Worm (Caenorhabditis elegans) whole organism, L1 larva: ENCODE measurements around the gene prk-1.

ENCODE experiments used
- C04F5.9 ChIP-seq: sonication (generic microtip); optimal IDR thresholded peaks from 2 replicates; lab custom pipeline; 2016; ENCODE audit warnings: missing genetic modification characterization, missing compliant biosample characterization
- aha-1 ChIP-seq: fragments of 150-350 bp; optimal IDR thresholded peaks from 2 replicates; lab custom pipeline; 2014; ENCODE audit warnings: missing biosample characterization, missing genetic modification characterization
- aly-2 ChIP-seq: fragments of 150-350 bp; optimal IDR thresholded peaks from 2 replicates; lab custom pipeline; 2014; ENCODE audit warnings: missing biosample characterization, missing genetic modification characterization
- ceh-63 ChIP-seq: fragments of 200-800 bp; sonication (Bioruptor generic); optimal IDR thresholded peaks from 2 replicates; lab custom pipeline; 2018; ENCODE audit warnings: mild to moderate bottlenecking, missing genetic modification characterization, missing compliant biosample characterization
- ceh-8 ChIP-seq: fragments of 200-800 bp; sonication (Bioruptor generic); optimal IDR thresholded peaks from 2 replicates; lab custom pipeline; 2018; ENCODE audit warnings: mild to moderate bottlenecking, missing genetic modification characterization, moderate library complexity, missing compliant biosample characterization
- ceh-82 ChIP-seq, 3 experiments: fragments of 150-350 bp in 1 of 3; sonication (generic microtip) in 2 of 3; optimal IDR thresholded peaks; 2 replicates each; lab custom pipeline; 2014 to 2017; ENCODE audit warnings: missing biosample characterization in 3 of 3, missing genetic modification characterization in 3 of 3
- ceh-88 ChIP-seq: fragments of 200-800 bp; sonication (Bioruptor generic); IDR thresholded peaks from 2 replicates; pipeline ENCODE4 v1.3.6; 2022; ENCODE audit warnings: missing genetic modification characterization, missing compliant biosample characterization
- ces-1 ChIP-seq: fragments of 150-350 bp; optimal IDR thresholded peaks from 2 replicates; lab custom pipeline; 2014; ENCODE audit warnings: missing biosample characterization, missing genetic modification reagents, missing genetic modification characterization
- dpl-1 ChIP-seq, 3 experiments: fragments of 150-350 bp in 2 of 3; sonication (generic microtip) in 1 of 3; optimal IDR thresholded peaks; 2 replicates each; lab custom pipeline; 2014 to 2017; ENCODE audit warnings: missing biosample characterization in 3 of 3, missing genetic modification characterization in 3 of 3, missing genetic modification reagents in 3 of 3
- dsc-1 ChIP-seq: sonication (generic microtip); optimal IDR thresholded peaks from 2 replicates; lab custom pipeline; 2016; ENCODE audit warnings: mild to moderate bottlenecking, missing genetic modification characterization, missing compliant biosample characterization
- efl-1 ChIP-seq, 4 experiments: fragments of 150-350 bp; optimal IDR thresholded peaks in 3 of 4; peaks in 1 of 4; 1 replicate in 1 of 4; 2 replicates in 3 of 4; lab custom pipeline; 2014; ENCODE audit warnings: missing biosample characterization in 2 of 4, missing genetic modification characterization in 2 of 4, missing genetic modification reagents in 2 of 4
- egl-13 ChIP-seq: sonication (generic microtip); optimal IDR thresholded peaks from 2 replicates; lab custom pipeline; 2016; ENCODE audit warnings: missing genotype, missing genetic modification reagents, missing genetic modification characterization, missing compliant biosample characterization
- elt-2 ChIP-seq: sonication (generic microtip); optimal IDR thresholded peaks from 2 replicates; lab custom pipeline; 2016; ENCODE audit warnings: missing genetic modification characterization, mild to moderate bottlenecking, inconsistent platforms, missing compliant biosample characterization, missing genetic modification reagents
- elt-3 ChIP-seq, 6 experiments: fragments of 150-350 bp in 1 of 6; sonication (generic microtip); optimal IDR thresholded peaks; 2 replicates each; lab custom pipeline; 2017 to 2018; ENCODE audit warnings: missing biosample characterization in 6 of 6, missing genetic modification characterization in 6 of 6, inconsistent platforms in 1 of 6
- ets-5 ChIP-seq: fragments of 200-800 bp; sonication (Bioruptor generic); IDR thresholded peaks from 2 replicates; pipeline ENCODE4 v1.3.6; 2022; ENCODE audit warnings: missing genetic modification characterization, missing compliant biosample characterization
- fos-1 ChIP-seq: fragments of 150-350 bp; optimal IDR thresholded peaks from 2 replicates; lab custom pipeline; 2014; ENCODE audit warnings: missing biosample characterization, missing genetic modification characterization
- grh-1 ChIP-seq: fragments of 200-800 bp; sonication (Bioruptor generic); IDR thresholded peaks from 2 replicates; pipeline ENCODE4 v1.3.6; 2022; ENCODE audit warnings: missing genetic modification reagents, missing genetic modification characterization, missing compliant biosample characterization
- hlh-17 ChIP-seq: fragments of 200-800 bp; sonication (Bioruptor generic); optimal IDR thresholded peaks from 2 replicates; lab custom pipeline; 2018; ENCODE audit warnings: missing genetic modification characterization, mild to moderate bottlenecking, missing compliant biosample characterization, moderate library complexity, borderline replicate concordance
- hpl-2 ChIP-seq: fragments of 150-350 bp; optimal IDR thresholded peaks from 2 replicates; lab custom pipeline; 2014; ENCODE audit warnings: missing biosample characterization, missing genetic modification reagents, missing genetic modification characterization
- irx-1 ChIP-seq: sonication (generic microtip); optimal IDR thresholded peaks from 2 replicates; lab custom pipeline; 2016; ENCODE audit warnings: missing genetic modification characterization, missing compliant biosample characterization
- isw-1 ChIP-seq: fragments of 200-800 bp; sonication (Bioruptor generic); IDR thresholded peaks from 2 replicates; pipeline ENCODE4 v1.3.6; 2022; ENCODE audit warnings: missing genetic modification characterization, missing compliant biosample characterization
- jun-1 ChIP-seq: fragments of 150-350 bp; optimal IDR thresholded peaks from 2 replicates; lab custom pipeline; 2014; ENCODE audit warnings: missing biosample characterization, missing genetic modification reagents, missing genetic modification characterization
- lin-14 ChIP-seq: fragments of 200-800 bp; sonication (Bioruptor generic); optimal IDR thresholded peaks from 2 replicates; lab custom pipeline; 2018; ENCODE audit warnings: mild to moderate bottlenecking, missing genetic modification characterization, moderate library complexity, missing compliant biosample characterization
- lin-15B ChIP-seq: fragments of 150-350 bp; sonication (generic microtip); optimal IDR thresholded peaks from 3 replicates; lab custom pipeline; 2014; ENCODE audit warnings: missing biosample characterization, missing genetic modification characterization
- lin-35 ChIP-seq, 2 experiments: fragments of 150-350 bp; optimal IDR thresholded peaks; 2 replicates each; lab custom pipeline; 2014; ENCODE audit warnings: missing biosample characterization in 2 of 2, missing genetic modification characterization in 2 of 2, missing genetic modification reagents in 2 of 2
- lsy-2 ChIP-seq, 2 experiments: fragments of 150-350 bp; optimal IDR thresholded peaks; 2 replicates each; lab custom pipeline; 2014; ENCODE audit warnings: missing biosample characterization in 2 of 2, missing genetic modification characterization in 2 of 2
- nhr-12 ChIP-seq: sonication (generic microtip); optimal IDR thresholded peaks from 2 replicates; lab custom pipeline; 2017; ENCODE audit warnings: missing biosample characterization, missing genetic modification characterization
- nhr-19 ChIP-seq: fragments of 200-800 bp; sonication (Bioruptor generic); conservative IDR thresholded peaks from 2 replicates; pipeline ENCODE4 v1.3.6; 2022; ENCODE audit warnings: missing genetic modification characterization, missing compliant biosample characterization
- nhr-20 ChIP-seq: sonication (generic microtip); optimal IDR thresholded peaks from 2 replicates; lab custom pipeline; 2016; ENCODE audit warnings: mild to moderate bottlenecking, missing genetic modification characterization, missing compliant biosample characterization
- nhr-71 ChIP-seq: sonication (generic microtip); optimal IDR thresholded peaks from 2 replicates; lab custom pipeline; 2016; ENCODE audit warnings: mild to moderate bottlenecking, missing genetic modification characterization, moderate library complexity, missing compliant biosample characterization
- nhr-76 ChIP-seq: sonication (generic microtip); optimal IDR thresholded peaks from 2 replicates; lab custom pipeline; 2017; ENCODE audit warnings: missing biosample characterization, missing genetic modification characterization
- nhr-77 ChIP-seq: fragments of 150-350 bp; optimal IDR thresholded peaks from 2 replicates; lab custom pipeline; 2014; ENCODE audit warnings: missing biosample characterization, missing genetic modification characterization
- nhr-84 ChIP-seq: sonication (generic microtip); optimal IDR thresholded peaks from 2 replicates; lab custom pipeline; 2017; ENCODE audit warnings: missing biosample characterization, missing genetic modification characterization
- sup-37 ChIP-seq: fragments of 200-800 bp; sonication (Bioruptor generic); optimal IDR thresholded peaks from 2 replicates; lab custom pipeline; 2018; ENCODE audit warnings: mild to moderate bottlenecking, missing genetic modification characterization, missing compliant biosample characterization
- swsn-7 ChIP-seq: sonication (generic microtip); optimal IDR thresholded peaks from 2 replicates; lab custom pipeline; 2016; ENCODE audit warnings: missing genetic modification characterization, missing compliant biosample characterization
- tbx-2 ChIP-seq: sonication (generic microtip); optimal IDR thresholded peaks from 2 replicates; lab custom pipeline; 2016; ENCODE audit warnings: missing genetic modification characterization, missing compliant biosample characterization
- tlp-1 ChIP-seq: fragments of 150-350 bp; optimal IDR thresholded peaks from 2 replicates; lab custom pipeline; 2014; ENCODE audit warnings: missing biosample characterization, missing genetic modification characterization
- unc-130 ChIP-seq: fragments of 150-350 bp; optimal IDR thresholded peaks from 2 replicates; lab custom pipeline; 2017; ENCODE audit warnings: missing biosample characterization, missing genetic modification characterization, inconsistent platforms
- unc-30 ChIP-seq: sonication (generic microtip); optimal IDR thresholded peaks from 2 replicates; lab custom pipeline; 2017; ENCODE audit warnings: missing biosample characterization, missing genetic modification characterization
- unc-86 ChIP-seq: sonication (generic microtip); optimal IDR thresholded peaks from 2 replicates; lab custom pipeline; 2016; ENCODE audit warnings: missing genetic modification characterization, missing compliant biosample characterization
- vab-15 ChIP-seq: sonication (generic microtip); optimal IDR thresholded peaks from 2 replicates; lab custom pipeline; 2017; ENCODE audit warnings: missing genotype, mild to moderate bottlenecking, missing genetic modification characterization, missing compliant biosample characterization

Gene prk-1

DNA sequence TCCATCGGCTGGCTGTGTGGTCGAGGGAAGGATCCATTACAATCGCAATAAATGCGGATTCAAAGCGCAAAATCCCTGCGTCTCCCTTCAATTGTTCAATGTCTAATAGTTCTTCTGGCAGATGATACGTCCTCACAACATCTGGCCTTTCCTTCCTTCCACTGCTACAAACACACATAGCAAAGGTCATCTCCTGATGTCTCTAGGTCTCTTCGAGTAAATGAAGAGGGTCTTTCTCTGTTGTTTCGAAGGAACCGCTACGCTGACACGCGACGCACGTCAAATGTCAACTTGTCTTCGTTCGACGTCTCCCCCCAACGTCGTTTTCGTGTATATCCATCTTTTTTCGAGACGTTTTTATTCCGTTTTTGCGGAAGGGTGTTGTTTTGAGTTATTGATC, 11.1 kb upstream of the prk-1 start (continued):
- TF ChIP-seq efl-1 (optimal IDR thresholded peaks at IDR 0.05; lab: Kevin White, UChicago) (peak; percentile 48 to 62), efl-1 (GFP tag; optimal IDR thresholded peaks at IDR 0.05 in 1 of 2; lab: Kevin White, UChicago) (peak; percentile 40 to 82), nhr-76 (tag; lab: Kevin White, UChicago) (no peak), swsn-7 (tag; lab: Kevin White, UChicago) (peak; percentile 60), nhr-71 (tag; lab: Kevin White, UChicago) (peak; percentile 80), nhr-20 (tag; lab: Kevin White, UChicago) (peak; percentile 71), nhr-77 (peak; percentile 47), lin-15B (tag; lab: Kevin White, UChicago) (no peak), ceh-63 (GFP tag; lab: Kevin White, UChicago) (no peak), fos-1 (tag; lab: Kevin White, UChicago) (peak; percentile 34), lin-14 (GFP tag; lab: Kevin White, UChicago) (peak; percentile 91), aly-2 (tag; lab: Kevin White, UChicago) (peak; percentile 11), lin-35 (GFP tag; optimal IDR thresholded peaks at IDR 0.05; lab: Kevin White, UChicago) (peak; percentile 43 to 72), lsy-2 (tag; optimal IDR thresholded peaks at IDR 0.05; lab: Kevin White, UChicago) (peak; percentile 79 to 94)
- TF ChIP-seq, all 84 proteins: peak for 36

DNA sequence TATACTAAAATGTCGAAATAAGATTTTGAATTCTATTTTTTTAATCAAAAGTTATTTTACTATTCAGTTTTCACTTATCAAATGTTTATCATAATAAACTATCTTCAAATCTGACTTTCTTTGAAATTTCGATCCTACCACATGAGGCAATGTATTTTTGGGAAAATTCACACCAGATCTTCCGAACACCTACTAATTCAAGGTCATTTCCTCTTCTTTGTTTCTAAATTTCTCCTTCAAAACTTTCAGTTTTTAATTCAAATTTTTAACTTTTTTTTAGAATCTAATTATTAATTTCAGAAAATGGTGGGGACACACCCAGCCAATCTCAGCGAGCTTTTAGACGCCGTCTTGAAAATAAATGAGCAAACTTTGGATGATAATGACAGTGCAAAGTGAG, 10.4 kb upstream of the prk-1 start, which contains the start of gene ceh-20:
ceh-20 (plus strand) TSS at position 301 of the 400 bp plus-strand sequence.
- no peak for TF ChIP-seq nhr-84 (tag; lab: Kevin White, UChicago)
- TF ChIP-seq grh-1 (GFP tag; lab: Robert Waterston, UW), result no peak
- no peak for TF ChIP-seq ceh-82 (tag; optimal IDR thresholded peaks at IDR 0.05; lab: Kevin White, UChicago)
- no peak for TF ChIP-seq tbx-2 (tag; lab: Kevin White, UChicago)
- TF ChIP-seq nhr-20 (tag; lab: Kevin White, UChicago), result no peak
- no peak for TF ChIP-seq aha-1 (tag; lab: Kevin White, UChicago)
- TF ChIP-seq nhr-77, result no peak
- TF ChIP-seq vab-15 (tag; lab: Kevin White, UChicago), result no peak
- TF ChIP-seq swsn-7 (tag; lab: Kevin White, UChicago), result no peak
- no peak for TF ChIP-seq elt-3 (tag; optimal IDR thresholded peaks at IDR 0.05; lab: Kevin White, UChicago)
- TF ChIP-seq jun-1 (tag; lab: Kevin White, UChicago), result no peak
- TF ChIP-seq hlh-17 (GFP tag; lab: Kevin White, UChicago), result no peak
- TF ChIP-seq ceh-8 (GFP tag; lab: Kevin White, UChicago), result no peak
- TF ChIP-seq egl-13 (tag; lab: Kevin White, UChicago), result no peak
- no peak for TF ChIP-seq tlp-1 (tag; lab: Kevin White, UChicago)
- no peak for TF ChIP-seq ces-1
- no peak for TF ChIP-seq hpl-2 (GFP tag; lab: Kevin White, UChicago)
- TF ChIP-seq, all 84 proteins: peak for 0

DNA sequence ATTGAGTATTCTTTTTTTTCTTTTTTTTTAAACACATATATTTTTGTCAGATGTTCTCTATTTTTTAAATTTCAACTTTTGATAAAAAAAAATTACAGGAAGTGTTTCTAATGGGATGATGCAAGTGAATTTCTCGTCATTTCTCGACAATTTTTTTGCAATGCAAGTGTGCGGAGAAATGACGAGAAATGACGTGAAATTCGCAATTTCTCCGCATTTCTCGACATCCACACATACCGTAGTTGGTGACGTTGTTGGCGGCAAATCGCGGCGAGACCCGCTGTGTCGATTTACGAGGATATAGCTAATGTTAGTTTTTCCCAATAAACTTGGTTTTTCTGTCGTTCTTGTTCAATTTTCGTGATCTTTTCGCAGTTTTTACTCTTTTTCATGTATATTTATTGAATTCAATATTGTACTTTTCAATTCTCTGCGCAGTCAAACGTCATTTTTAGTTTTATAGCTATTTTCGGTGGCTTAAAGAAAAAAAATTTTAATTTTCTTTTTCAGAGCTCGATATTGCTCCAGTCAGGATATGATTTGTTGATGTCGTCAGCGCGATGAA, 7.9 kb upstream of the prk-1 start, which contains the start of gene F31E3.6:
F31E3.6 (plus strand) TSS at position 93 of the 565 bp plus-strand sequence.
- TF ChIP-seq ceh-88 (GFP tag; lab: Robert Waterston, UW), result peak; percentile 67
- peak; percentile 43 for TF ChIP-seq grh-1 (GFP tag; lab: Robert Waterston, UW)
- peak; percentile 57 for TF ChIP-seq isw-1 (GFP tag; lab: Robert Waterston, UW)
- peak; percentile 63 for TF ChIP-seq nhr-19
- peak in 1 of 2 experiments; percentile 53 for TF ChIP-seq lsy-2 (tag; optimal IDR thresholded peaks at IDR 0.05; lab: Kevin White, UChicago)
- peak; percentile 99 for TF ChIP-seq C04F5.9 (tag; lab: Kevin White, UChicago)

DNA sequence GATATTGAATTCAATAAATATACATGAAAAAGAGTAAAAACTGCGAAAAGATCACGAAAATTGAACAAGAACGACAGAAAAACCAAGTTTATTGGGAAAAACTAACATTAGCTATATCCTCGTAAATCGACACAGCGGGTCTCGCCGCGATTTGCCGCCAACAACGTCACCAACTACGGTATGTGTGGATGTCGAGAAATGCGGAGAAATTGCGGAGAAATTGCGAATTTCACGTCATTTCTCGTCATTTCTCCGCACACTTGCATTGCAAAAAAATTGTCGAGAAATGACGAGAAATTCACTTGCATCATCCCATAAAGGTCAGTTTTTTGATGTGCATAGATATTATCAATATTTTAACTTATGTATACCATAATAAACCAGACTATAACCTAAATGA, 4.8 kb upstream of the prk-1 start:
- TF ChIP-seq C04F5.9 (tag; lab: Kevin White, UChicago), result peak; percentile 84
- TF ChIP-seq nhr-19, result peak; percentile 42
- TF ChIP-seq isw-1 (GFP tag; lab: Robert Waterston, UW), result peak; percentile 23; the same call in 1 of the 2 replicates

DNA sequence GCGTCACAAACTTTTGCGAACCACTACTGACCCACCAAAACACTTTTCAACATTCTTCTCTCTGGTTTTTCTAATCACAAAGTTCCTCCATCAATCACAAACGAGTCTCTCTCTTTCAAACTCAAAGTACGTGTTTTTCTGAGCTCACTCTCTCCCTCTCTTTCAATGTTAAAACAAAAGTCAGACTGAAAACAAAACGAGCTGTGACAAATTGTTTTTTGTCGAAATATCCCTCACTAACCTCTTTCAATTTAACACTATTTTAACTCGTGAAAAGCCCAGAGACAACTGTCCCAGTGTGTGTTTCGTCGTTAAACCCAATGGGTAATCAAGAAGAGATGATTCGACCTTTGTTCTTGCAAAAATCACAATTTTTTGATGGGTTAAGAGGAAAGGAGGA, 1.9 kb upstream of the prk-1 start:
- TF ChIP-seq unc-130 (tag; lab: Kevin White, UChicago) (peak; percentile 65), nhr-19 (peak; percentile 84), dsc-1 (peak; percentile 57), C04F5.9 (tag; lab: Kevin White, UChicago) (peak; percentile 75), nhr-20 (tag; lab: Kevin White, UChicago) (peak; percentile 52), unc-30 (tag; lab: Kevin White, UChicago) (no peak), nhr-71 (tag; lab: Kevin White, UChicago) (peak; percentile 93), elt-2 (no peak), efl-1 (optimal IDR thresholded peaks at IDR 0.05; lab: Kevin White, UChicago) (peak; percentile 11 to 35), efl-1 (GFP tag; optimal IDR thresholded peaks at IDR 0.05 in 1 of 2; lab: Kevin White, UChicago) (no peak), irx-1 (tag; lab: Kevin White, UChicago) (no peak), ets-5 (GFP tag; lab: Robert Waterston, UW) (no peak), dpl-1 (GFP tag; optimal IDR thresholded peaks at IDR 0.05; lab: Kevin White, UChicago) (no peak), ceh-63 (GFP tag; lab: Kevin White, UChicago) (no peak), sup-37 (GFP tag; lab: Kevin White, UChicago) (peak; percentile 16), unc-86 (tag; lab: Kevin White, UChicago) (no peak), nhr-12 (tag; lab: Kevin White, UChicago) (no peak)
